Worm (Caenorhabditis elegans) whole organism, L2 larva: ENCODE data around the gene F18E9.7.
A peak's percentile ranks its signal among the peaks of the same experiment; 100 is the strongest.

Experiments
- C34F6.9 ChIP-seq: fragments of 150-350 bp; optimal IDR thresholded peaks from 2 replicates; lab custom pipeline; 2014; ENCODE audit warnings: missing biosample characterization, missing genetic modification characterization
- F13H6.1 ChIP-seq: sonication (generic microtip); optimal IDR thresholded peaks from 2 replicates; lab custom pipeline; 2016; ENCODE audit warnings: missing genetic modification characterization, missing compliant biosample characterization
- R02D3.7 ChIP-seq: fragments of 150-350 bp; optimal IDR thresholded peaks from 2 replicates; lab custom pipeline; 2014; ENCODE audit warnings: missing biosample characterization, missing genetic modification characterization
- Y55F3AM.14 ChIP-seq: fragments of 200-800 bp; sonication (Bioruptor generic); optimal IDR thresholded peaks from 2 replicates; lab custom pipeline; 2018; ENCODE audit warnings: mild to moderate bottlenecking, missing genetic modification characterization, missing compliant biosample characterization
- alr-1 ChIP-seq: fragments of 150-350 bp; optimal IDR thresholded peaks from 2 replicates; lab custom pipeline; 2014; ENCODE audit warnings: missing biosample characterization, missing genetic modification characterization
- aly-2 ChIP-seq: fragments of 150-350 bp; optimal IDR thresholded peaks from 2 replicates; lab custom pipeline; 2014; ENCODE audit warnings: missing biosample characterization, missing genetic modification characterization
- ama-1 ChIP-seq: fragments of 150-350 bp; optimal IDR thresholded peaks from 2 replicates; lab custom pipeline; 2018; ENCODE audit warnings: inconsistent platforms
- blmp-1 ChIP-seq: sonication (generic microtip); optimal IDR thresholded peaks from 2 replicates; lab custom pipeline; 2017; ENCODE audit warnings: missing genetic modification characterization, mild to moderate bottlenecking, missing compliant biosample characterization, antibody characterized with exemption, moderate library complexity; ENCODE audit not compliant: insufficient read depth
- ceh-82 ChIP-seq: fragments of 150-350 bp; optimal IDR thresholded peaks from 2 replicates; lab custom pipeline; 2014; ENCODE audit warnings: missing biosample characterization, missing genetic modification characterization
- crh-2 ChIP-seq: sonication (generic microtip); optimal IDR thresholded peaks from 2 replicates; lab custom pipeline; 2017; ENCODE audit warnings: missing biosample characterization, missing genetic modification characterization
- dmd-4 ChIP-seq: sonication (generic microtip); optimal IDR thresholded peaks from 2 replicates; lab custom pipeline; 2017; ENCODE audit warnings: missing biosample characterization, missing genetic modification characterization
- egl-27 ChIP-seq: sonication (generic microtip); optimal IDR thresholded peaks from 3 replicates; lab custom pipeline; 2017; ENCODE audit warnings: missing biosample characterization, missing genetic modification reagents, missing genetic modification characterization
- elt-1 ChIP-seq: fragments of 150-350 bp; optimal IDR thresholded peaks from 2 replicates; lab custom pipeline; 2014; ENCODE audit warnings: missing biosample characterization, missing genetic modification characterization
- elt-3 ChIP-seq: sonication (generic microtip); optimal IDR thresholded peaks from 2 replicates; lab custom pipeline; 2017; ENCODE audit warnings: missing biosample characterization, missing genetic modification characterization
- fos-1 ChIP-seq: fragments of 150-350 bp; optimal IDR thresholded peaks from 2 replicates; lab custom pipeline; 2014; ENCODE audit warnings: missing biosample characterization, missing genetic modification characterization
- gmeb-1 ChIP-seq: fragments of 150-350 bp; optimal IDR thresholded peaks from 2 replicates; lab custom pipeline; 2014; ENCODE audit warnings: missing biosample characterization, missing genetic modification characterization
- lin-11 ChIP-seq: fragments of 150-350 bp; sonication (generic microtip); optimal IDR thresholded peaks from 2 replicates; lab custom pipeline; 2014; ENCODE audit warnings: missing biosample characterization, missing genetic modification characterization, inconsistent platforms, mixed read lengths
- lin-39 ChIP-seq: fragments of 150-350 bp; optimal IDR thresholded peaks from 2 replicates; lab custom pipeline; 2014; ENCODE audit warnings: missing biosample characterization, missing genetic modification reagents, missing genetic modification characterization
- lsy-2 ChIP-seq, 2 experiments: fragments of 150-350 bp in 1 of 2; sonication (generic microtip) in 1 of 2; optimal IDR thresholded peaks; 2 replicates each; lab custom pipeline; 2014 to 2017; ENCODE audit warnings: missing biosample characterization in 2 of 2, missing genetic modification characterization in 2 of 2
- mdl-1 ChIP-seq, 2 experiments: fragments of 150-350 bp in 1 of 2; sonication (generic microtip) in 1 of 2; optimal IDR thresholded peaks; 2 replicates each; lab custom pipeline; 2017; ENCODE audit warnings: missing biosample characterization in 2 of 2, missing genetic modification characterization in 2 of 2
- nhr-10 ChIP-seq: sonication (generic microtip); optimal IDR thresholded peaks from 2 replicates; lab custom pipeline; 2017; ENCODE audit warnings: missing biosample characterization, missing genetic modification characterization
- nhr-11 ChIP-seq: fragments of 150-350 bp; optimal IDR thresholded peaks from 2 replicates; lab custom pipeline; 2014; ENCODE audit warnings: missing biosample characterization, missing genetic modification characterization
- nhr-12 ChIP-seq: fragments of 150-350 bp; optimal IDR thresholded peaks from 2 replicates; lab custom pipeline; 2014; ENCODE audit warnings: missing biosample characterization, missing genetic modification characterization
- nhr-129 ChIP-seq: fragments of 150-350 bp; optimal IDR thresholded peaks from 2 replicates; lab custom pipeline; 2014; ENCODE audit warnings: missing biosample characterization, missing genetic modification characterization
- nhr-21 ChIP-seq: fragments of 150-350 bp; optimal IDR thresholded peaks from 2 replicates; lab custom pipeline; 2014; ENCODE audit warnings: missing biosample characterization, missing genetic modification characterization
- nhr-23 ChIP-seq: fragments of 150-350 bp; optimal IDR thresholded peaks from 2 replicates; lab custom pipeline; 2014; ENCODE audit warnings: missing biosample characterization, missing genetic modification reagents, missing genetic modification characterization
- nhr-237 ChIP-seq: fragments of 150-350 bp; optimal IDR thresholded peaks from 2 replicates; lab custom pipeline; 2014; ENCODE audit warnings: missing biosample characterization, missing genetic modification characterization
- nhr-25 ChIP-seq: fragments of 150-350 bp; sonication (generic microtip); optimal IDR thresholded peaks from 3 replicates; lab custom pipeline; 2014; ENCODE audit warnings: missing biosample characterization, missing genetic modification characterization
- nhr-77 ChIP-seq: fragments of 150-350 bp; optimal IDR thresholded peaks from 2 replicates; lab custom pipeline; 2014; ENCODE audit warnings: missing biosample characterization, missing genetic modification characterization
- peb-1 ChIP-seq: fragments of 150-350 bp; optimal IDR thresholded peaks from 2 replicates; lab custom pipeline; 2014; ENCODE audit warnings: missing biosample characterization, missing genetic modification characterization
- sem-4 ChIP-seq: fragments of 150-350 bp; optimal IDR thresholded peaks from 2 replicates; lab custom pipeline; 2014; ENCODE audit warnings: missing biosample characterization, missing genetic modification reagents, missing genetic modification characterization
- sma-3 ChIP-seq: sonication (generic microtip); optimal IDR thresholded peaks from 2 replicates; lab custom pipeline; 2016; ENCODE audit warnings: missing genetic modification reagents, missing genetic modification characterization, missing compliant biosample characterization
- sma-9 ChIP-seq, 2 experiments: fragments of 150-350 bp in 1 of 2; sonication (generic microtip) in 1 of 2; optimal IDR thresholded peaks; 2 replicates each; lab custom pipeline; 2014 to 2016; ENCODE audit warnings: missing genetic modification characterization in 2 of 2, mild to moderate bottlenecking in 1 of 2, missing biosample characterization in 1 of 2, missing compliant biosample characterization in 1 of 2, missing genetic modification reagents in 1 of 2, moderate library complexity in 1 of 2
- snpc-4 ChIP-seq: fragments of 150-350 bp; optimal IDR thresholded peaks from 2 replicates; lab custom pipeline; 2014; ENCODE audit warnings: missing biosample characterization, missing genetic modification characterization
- unc-39 ChIP-seq: fragments of 150-350 bp; optimal IDR thresholded peaks from 2 replicates; lab custom pipeline; 2014; ENCODE audit warnings: missing biosample characterization, missing genetic modification characterization
- unc-55 ChIP-seq: fragments of 150-350 bp; sonication (generic microtip); optimal IDR thresholded peaks from 3 replicates; lab custom pipeline; 2014; ENCODE audit warnings: missing biosample characterization, missing genetic modification reagents, missing genetic modification characterization
- unc-62 ChIP-seq: fragments of 150-350 bp; optimal IDR thresholded peaks from 2 replicates; lab custom pipeline; 2014; ENCODE audit warnings: missing biosample characterization, missing genetic modification reagents, missing genetic modification characterization
- zag-1 ChIP-seq: fragments of 150-350 bp; optimal IDR thresholded peaks from 2 replicates; lab custom pipeline; 2014; ENCODE audit warnings: missing biosample characterization, missing genetic modification characterization
- ztf-11 ChIP-seq: sonication (generic microtip); optimal IDR thresholded peaks from 2 replicates; lab custom pipeline; 2017; ENCODE audit warnings: missing biosample characterization, missing genetic modification characterization
- ztf-4 ChIP-seq: fragments of 150-350 bp; optimal IDR thresholded peaks from 2 replicates; lab custom pipeline; 2014; ENCODE audit warnings: missing biosample characterization, missing genetic modification characterization

F18E9.7 gene

ce11 chrX:8567166-8567565, 30.4 kb downstream of the F18E9.7 start:
- TF ChIP-seq fos-1 (peak; percentile 80), snpc-4 (no peak)

ce11 chrX:8566521-8567032, 31.0 kb downstream of the F18E9.7 start:
- TF ChIP-seq sma-3 (GFP tag; lab: Kevin White, UChicago) (no peak), aly-2 (tag; lab: Kevin White, UChicago) (no peak), nhr-21 (peak; percentile 9), dmd-4 (tag; lab: Kevin White, UChicago) (no peak), nhr-23 (tag; lab: Kevin White, UChicago) (no peak), ama-1 (no peak), lsy-2 (tag; optimal IDR thresholded peaks at IDR 0.05; lab: Kevin White, UChicago) (peak in 1 of 2 experiments; percentile 6), gmeb-1 (no peak), nhr-11 (tag; lab: Kevin White, UChicago) (no peak), mdl-1 (tag; optimal IDR thresholded peaks at IDR 0.05; lab: Kevin White, UChicago) (no peak), fos-1 (peak; percentile 14)

DNA sequence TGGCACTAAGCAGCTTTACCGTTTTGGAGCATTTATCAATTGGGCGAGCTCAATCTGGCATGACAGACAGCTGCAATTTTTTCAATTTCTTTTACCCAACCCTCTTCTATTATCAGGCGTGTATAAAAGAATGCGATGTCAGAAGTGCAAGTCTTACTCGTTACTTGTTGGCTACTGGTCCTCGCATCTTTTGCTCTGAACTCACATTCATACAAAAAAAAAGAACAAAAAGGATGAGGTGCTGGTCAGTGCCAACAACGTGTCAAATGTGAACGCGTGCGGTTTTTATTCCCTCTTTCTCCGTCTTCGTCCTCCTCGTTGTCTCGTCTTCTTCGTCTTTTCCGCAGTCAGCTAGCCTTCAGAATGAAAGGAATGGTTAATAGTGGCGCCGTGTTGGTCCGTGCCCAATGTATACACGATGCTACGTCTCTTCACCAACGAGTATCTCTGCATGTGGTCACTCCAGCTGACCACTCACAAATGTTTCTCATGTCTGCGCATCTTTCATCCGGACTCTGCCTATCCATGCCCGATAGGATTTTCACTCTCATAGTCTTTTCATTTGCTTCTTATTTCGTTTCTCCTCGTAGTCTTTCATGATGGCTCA, 31.6 kb downstream of the F18E9.7 start:
- TF ChIP-seq zag-1 (tag; lab: Kevin White, UChicago) (peak; percentile 6), dmd-4 (tag; lab: Kevin White, UChicago) (no peak), F13H6.1 (tag; lab: Kevin White, UChicago) (peak; percentile 87), sem-4 (tag; lab: Kevin White, UChicago) (peak; percentile 3), mdl-1 (tag; optimal IDR thresholded peaks at IDR 0.05; lab: Kevin White, UChicago) (peak; percentile 32 to 60), C34F6.9 (tag; lab: Kevin White, UChicago) (peak; percentile 25), ceh-82 (tag; lab: Kevin White, UChicago) (no peak)

- TF ChIP-seq R02D3.7 (tag; lab: Kevin White, UChicago) = no peak
- peak; percentile 67 for TF ChIP-seq blmp-1 (tag; lab: Kevin White, UChicago)
- no peak for TF ChIP-seq dmd-4 (tag; lab: Kevin White, UChicago)
- no peak for TF ChIP-seq unc-62
- no peak for TF ChIP-seq elt-3 (tag; lab: Kevin White, UChicago)
- TF ChIP-seq sma-3 (GFP tag; lab: Kevin White, UChicago) = no peak
- TF ChIP-seq C34F6.9 (tag; lab: Kevin White, UChicago) = no peak
- TF ChIP-seq gmeb-1 = peak; percentile 10
- TF ChIP-seq alr-1 (tag; lab: Kevin White, UChicago) = no peak
- no peak for TF ChIP-seq unc-39 (tag; lab: Kevin White, UChicago)
- no peak for TF ChIP-seq nhr-11 (tag; lab: Kevin White, UChicago)
- TF ChIP-seq nhr-77 (tag; lab: Kevin White, UChicago) = no peak
- no peak for TF ChIP-seq lin-39 (tag; lab: Kevin White, UChicago)
- no peak for TF ChIP-seq elt-1 (tag; lab: Kevin White, UChicago)
- TF ChIP-seq egl-27 (tag; lab: Kevin White, UChicago) = no peak
- TF ChIP-seq nhr-12 (tag; lab: Kevin White, UChicago) = no peak
- no peak for TF ChIP-seq Y55F3AM.14
- no peak for TF ChIP-seq lin-11 (tag; lab: Kevin White, UChicago)
- TF ChIP-seq crh-2 (tag; lab: Kevin White, UChicago) = no peak
- TF ChIP-seq aly-2 (tag; lab: Kevin White, UChicago) = no peak
- no peak for TF ChIP-seq unc-55
- no peak for TF ChIP-seq ztf-11
- peak; percentile 31 for TF ChIP-seq F13H6.1 (tag; lab: Kevin White, UChicago)
- TF ChIP-seq ztf-4 (tag; lab: Kevin White, UChicago) = no peak
- TF ChIP-seq sma-9 (GFP tag; optimal IDR thresholded peaks at IDR 0.05; lab: Kevin White, UChicago) = peak; percentile 11
- TF ChIP-seq sma-9 (tag; optimal IDR thresholded peaks at IDR 0.05; lab: Kevin White, UChicago) = no peak
- peak; percentile 54 for TF ChIP-seq fos-1
- no peak for TF ChIP-seq sem-4 (tag; lab: Kevin White, UChicago)
- TF ChIP-seq nhr-25 (tag; lab: Kevin White, UChicago) = peak; percentile 5
- TF ChIP-seq nhr-10 (tag; lab: Kevin White, UChicago) = no peak
- TF ChIP-seq nhr-129 = no peak
- no peak for TF ChIP-seq zag-1 (tag; lab: Kevin White, UChicago)
- no peak for TF ChIP-seq ceh-82 (tag; lab: Kevin White, UChicago)
- TF ChIP-seq peb-1 (tag; lab: Kevin White, UChicago) = no peak
- TF ChIP-seq nhr-237 (tag; lab: Kevin White, UChicago) = no peak
- no peak for TF ChIP-seq ama-1
Measured at ce11 chrX:8564451-8564795, 33.1 kb downstream of the F18E9.7 start.
